Worm (Caenorhabditis elegans): ENCODE measurements around the gene C06B8.2.

The C06B8.2 gene

ce11 chrV:15466719-15467118 lies 11.8 kb downstream of the C06B8.2 start:
- TF ChIP-seq dpl-1 (GFP tag; optimal IDR thresholded peaks at IDR 0.05) (no peak), zfh-2 (GFP tag; conservative IDR thresholded peaks at IDR 0.05) (no peak), Y67H2A.10 (GFP tag; conservative IDR thresholded peaks at IDR 0.05) (no peak), snpc-1.3 (tag; optimal IDR thresholded peaks at IDR 0.05; ENCODE audit: insufficient read depth) (no peak), let-607 (tag; optimal IDR thresholded peaks at IDR 0.05) (no peak), madf-8 (GFP tag; conservative IDR thresholded peaks at IDR 0.05) (no peak), ama-1 (optimal IDR thresholded peaks at IDR 0.05) (no peak), ama-1 (GFP tag; optimal IDR thresholded peaks at IDR 0.05) (no peak), F57A8.1 (GFP tag; optimal IDR thresholded peaks at IDR 0.05) (no peak), nfya-2 (GFP tag; IDR thresholded peaks at IDR 0.05) (no peak), ZK185.1 (tag; optimal IDR thresholded peaks at IDR 0.05; ENCODE audit: poor library complexity, severe bottlenecking) (no peak), egl-18 (GFP tag; IDR thresholded peaks at IDR 0.05) (no peak), lsy-27 (tag; optimal IDR thresholded peaks at IDR 0.05; ENCODE audit: borderline replicate concordance, insufficient read depth) (no peak)

- no peak for TF ChIP-seq F49E8.2 (tag; optimal IDR thresholded peaks at IDR 0.05; ENCODE audit: insufficient read depth)
- TF ChIP-seq zfh-2 (GFP tag; conservative IDR thresholded peaks at IDR 0.05): peak; percentile 62
Measured at ce11 chrV:15466017-15466416, 12.5 kb downstream of the C06B8.2 start.

ce11 chrV:15465032-15465727 lies 13.4 kb downstream of the C06B8.2 start, which contains the start of gene pqn-71:
TSS of gene pqn-71 (plus strand) at chrV:15465677.
- TF ChIP-seq nfyb-1 (GFP tag; IDR thresholded peaks at IDR 0.05): peak; percentile 96
- peak; percentile 80 for TF ChIP-seq ztf-28 (GFP tag; IDR thresholded peaks at IDR 0.05)
- peak; percentile 0 for TF ChIP-seq akir-1 (GFP tag; optimal IDR thresholded peaks at IDR 0.05)
- TF ChIP-seq fkh-3 (tag; optimal IDR thresholded peaks at IDR 0.05): peak; percentile 84
- peak; percentile 88; the same call in 1 of the 2 replicates for TF ChIP-seq ceh-40 (GFP tag; IDR thresholded peaks at IDR 0.05)
- TF ChIP-seq ztf-18 (tag; optimal IDR thresholded peaks at IDR 0.05): peak; percentile 86
- TF ChIP-seq nhr-27 (tag; optimal IDR thresholded peaks at IDR 0.05): peak; percentile 88
- peak; percentile 85 for TF ChIP-seq atf-7 (tag; optimal IDR thresholded peaks at IDR 0.05)
- peak; percentile 82 for TF ChIP-seq C06A6.2 (GFP tag; conservative IDR thresholded peaks at IDR 0.05)
- TF ChIP-seq let-526 (GFP tag; IDR thresholded peaks at IDR 0.05): peak; percentile 89
- TF ChIP-seq lsy-27 (tag; optimal IDR thresholded peaks at IDR 0.05; ENCODE audit: borderline replicate concordance, insufficient read depth): peak; percentile 91
- TF ChIP-seq aptf-3 (GFP tag; IDR thresholded peaks at IDR 0.05): peak; percentile 95
- peak; percentile 73 for TF ChIP-seq attf-3 (GFP tag; conservative IDR thresholded peaks at IDR 0.05)
- TF ChIP-seq madf-10 (tag; optimal IDR thresholded peaks at IDR 0.05): peak; percentile 92
- peak; percentile 81 for TF ChIP-seq F52B5.7 (tag; optimal IDR thresholded peaks at IDR 0.05)
- TF ChIP-seq B0261.1 (tag; optimal IDR thresholded peaks at IDR 0.05): peak; percentile 100
- peak; percentile 56 for TF ChIP-seq dpl-1 (GFP tag; optimal IDR thresholded peaks at IDR 0.05)
- TF ChIP-seq pha-4 (tag; optimal IDR thresholded peaks at IDR 0.05): peak; percentile 6
- peak; percentile 93 for TF ChIP-seq hrde-1 (tag; optimal IDR thresholded peaks at IDR 0.05; ENCODE audit: borderline replicate concordance)
- TF ChIP-seq ceh-79 (tag; optimal IDR thresholded peaks at IDR 0.05): peak; percentile 88
- TF ChIP-seq mcd-1 (GFP tag; IDR thresholded peaks at IDR 0.05): peak; percentile 86
- TF ChIP-seq egrh-3 (GFP tag; IDR thresholded peaks at IDR 0.05): no peak
- peak; percentile 40 for TF ChIP-seq hmg-1.2 (GFP tag; IDR thresholded peaks at IDR 0.05)
- peak; percentile 56 for TF ChIP-seq F49E8.2 (tag; optimal IDR thresholded peaks at IDR 0.05; ENCODE audit: insufficient read depth)
- TF ChIP-seq snpc-4 (GFP tag; optimal IDR thresholded peaks at IDR 0.05): peak; percentile 82
- TF ChIP-seq snpc-4 (tag; optimal IDR thresholded peaks at IDR 0.05): peak; percentile 80 to 93 (median 88)
- peak; percentile 87 for TF ChIP-seq hsf-1 (GFP tag; IDR thresholded peaks at IDR 0.05)
- peak; percentile 89; the same call in 1 of the 2 replicates for TF ChIP-seq ztf-25 (GFP tag; IDR thresholded peaks at IDR 0.05)
- peak; percentile 90 for TF ChIP-seq athp-1 (tag; optimal IDR thresholded peaks at IDR 0.05)
- no peak for TF ChIP-seq F55B11.4 (tag; optimal IDR thresholded peaks at IDR 0.05; ENCODE audit: borderline replicate concordance, insufficient read depth)
- peak; percentile 88 for TF ChIP-seq ztf-6 (GFP tag; IDR thresholded peaks at IDR 0.05)
- TF ChIP-seq aptf-2 (GFP tag; conservative IDR thresholded peaks at IDR 0.05): peak; percentile 60; the same call in 1 of the 2 replicates

Measured in whole organism, young adult.